Fruit fly (Drosophila melanogaster) Kc167 (cell line): Measurements from ENCODE around the gene BtbVII.

Experiments
- Sin3A ChIP-seq: fragments of >200 bp; optimal IDR thresholded peaks from 2 replicates; lab custom pipeline; 2018; ENCODE audit warnings: missing external identifiers
- h ChIP-seq: fragments of >200 bp; optimal IDR thresholded peaks from 3 replicates; lab custom pipeline; 2018; ENCODE audit warnings: missing external identifiers
- insv ChIP-seq: fragments of >200 bp; optimal IDR thresholded peaks from 3 replicates; lab custom pipeline; 2018; ENCODE audit warnings: missing external identifiers
- psq ChIP-seq: fragments of >200 bp; optimal IDR thresholded peaks from 2 replicates; lab custom pipeline; 2017; ENCODE audit warnings: missing external identifiers

dm6 chr3L:3186364-3186763 lies 37.9 kb downstream of the BtbVII start, which contains the start of gene CG32284:
- TF ChIP-seq Sin3A (lab: Kevin White, UChicago) (no peak), psq (no peak), h (lab: Kevin White, UChicago) (no peak), insv (no peak)
